Fruit fly (Drosophila melanogaster) whole organism, adult: ENCODE data around the gene SuUR.
A peak's percentile ranks its signal among the peaks of the same experiment; 100 is the strongest.

Source experiments
- CG11617 ChIP-seq: fragments of 200-800 bp; sonication (Bioruptor generic); optimal IDR thresholded peaks from 2 replicates; lab custom pipeline; 2017; ENCODE audit warnings: mild to moderate bottlenecking, missing biosample characterization, missing genetic modification reagents, missing genetic modification characterization
- CG12768 ChIP-seq: fragments of 200-800 bp; sonication (Bioruptor generic); optimal IDR thresholded peaks from 2 replicates; lab custom pipeline; 2017; ENCODE audit warnings: missing biosample characterization, missing genetic modification characterization, mild to moderate bottlenecking, moderate library complexity, missing genetic modification reagents
- CG14711 ChIP-seq: fragments of 200-800 bp; sonication (Bioruptor generic); optimal IDR thresholded peaks from 2 replicates; lab custom pipeline; 2018; ENCODE audit warnings: missing biosample characterization, mild to moderate bottlenecking, missing genetic modification characterization, moderate library complexity
- CG7101 ChIP-seq: fragments of 200-800 bp; sonication (Bioruptor generic); optimal IDR thresholded peaks from 2 replicates; lab custom pipeline; 2018; ENCODE audit warnings: missing biosample characterization, mild to moderate bottlenecking, missing genetic modification characterization, moderate library complexity
- Clk ChIP-seq: fragments of 200-800 bp; sonication (Bioruptor generic); optimal IDR thresholded peaks from 2 replicates; lab custom pipeline; 2017; ENCODE audit warnings: missing biosample characterization, missing genetic modification characterization
- Crg-1 ChIP-seq: fragments of 200-800 bp; sonication (Bioruptor generic); optimal IDR thresholded peaks from 2 replicates; lab custom pipeline; 2016; ENCODE audit warnings: missing biosample characterization, missing genetic modification characterization
- bab1 ChIP-seq: fragments of 200-800 bp; sonication (Bioruptor generic); optimal IDR thresholded peaks from 3 replicates; lab custom pipeline; 2019; ENCODE audit warnings: missing biosample characterization, mild to moderate bottlenecking, missing genetic modification characterization, moderate library complexity
- kay ChIP-seq: fragments of 200-800 bp; sonication (Bioruptor generic); peaks from one replicate; lab custom pipeline; 2016; ENCODE audit warnings: missing biosample characterization, missing genetic modification characterization, borderline replicate concordance
- ovo ChIP-seq: fragments of 200-800 bp; sonication (Bioruptor generic); optimal IDR thresholded peaks from 2 replicates; lab custom pipeline; 2016; ENCODE audit warnings: missing biosample characterization, missing genetic modification characterization
- tj ChIP-seq: fragments of 200-800 bp; sonication (Bioruptor generic); optimal IDR thresholded peaks from 3 replicates; lab custom pipeline; 2017; ENCODE audit warnings: missing biosample characterization, mild to moderate bottlenecking, missing genetic modification characterization, moderate library complexity

DNA sequence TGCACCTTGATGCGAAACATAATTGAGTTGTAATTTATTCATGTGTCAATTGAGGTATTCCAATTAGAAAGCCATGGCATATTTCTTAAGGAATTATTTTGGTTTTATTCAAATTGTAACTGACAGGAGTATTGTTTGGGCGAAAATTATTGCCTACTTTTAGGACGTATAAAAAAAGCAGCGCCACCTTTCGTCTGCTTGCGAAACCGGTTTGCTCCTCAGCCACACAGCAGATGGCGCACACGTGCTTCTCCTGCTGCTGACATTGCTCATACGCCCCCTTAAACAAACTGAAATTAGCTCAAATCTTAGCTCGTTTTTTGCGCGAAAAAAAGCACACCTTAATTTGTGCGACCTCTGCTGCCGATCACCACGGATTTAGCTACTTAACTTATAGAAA lies 16.9 kb upstream of the SuUR start:
- TF ChIP-seq CG12768 (peak; percentile 1), CG7101 (tag; lab: Kevin White, UChicago) (peak; percentile 57), tj (GFP tag; lab: Kevin White, UChicago) (no peak), ovo (GFP tag; lab: Kevin White, UChicago) (peak; percentile 66), Crg-1 (peak; percentile 49), CG14711 (tag; lab: Kevin White, UChicago) (no peak), kay (GFP tag; lab: Kevin White, UChicago) (no peak), Clk (GFP tag; lab: Kevin White, UChicago) (no peak), CG11617 (GFP tag; lab: Kevin White, UChicago) (no peak), bab1 (GFP tag; lab: Kevin White, UChicago) (peak; percentile 89)
